Worm (Caenorhabditis elegans) whole organism, L4 larva: ENCODE results near the gene ref-1.

Experiments
- F26F4.8 ChIP-seq: fragments of 200-800 bp; sonication (Bioruptor generic); conservative IDR thresholded peaks from 2 replicates; pipeline ENCODE4 v1.3.6; 2022; ENCODE audit warnings: missing genetic modification characterization, missing compliant biosample characterization
- F37D6.2 ChIP-seq: sonication (generic microtip); optimal IDR thresholded peaks from 2 replicates; lab custom pipeline; 2016; ENCODE audit warnings: mild to moderate bottlenecking, missing genetic modification characterization, missing compliant biosample characterization
- F44E2.7 ChIP-seq: fragments of 200-800 bp; sonication (Bioruptor generic); IDR thresholded peaks from 2 replicates; pipeline ENCODE4 v2.1.2; 2022; ENCODE audit warnings: missing genetic modification characterization, missing compliant biosample characterization
- R02D3.7 ChIP-seq: fragments of 150-350 bp; sonication (generic microtip); optimal IDR thresholded peaks from 3 replicates; lab custom pipeline; 2014; ENCODE audit warnings: missing biosample characterization, missing genetic modification characterization
- T20F7.1 ChIP-seq: fragments of 200-800 bp; sonication (Bioruptor generic); optimal IDR thresholded peaks from 2 replicates; lab custom pipeline; 2018; ENCODE audit warnings: mild to moderate bottlenecking, missing genetic modification characterization, missing compliant biosample characterization
- ZK337.2 ChIP-seq: fragments of 200-800 bp; sonication (Bioruptor generic); IDR thresholded peaks from 2 replicates; pipeline ENCODE4 v1.3.6; 2022; ENCODE audit warnings: missing genetic modification reagents, missing genetic modification characterization, missing compliant biosample characterization
- ZK546.5 ChIP-seq, 2 experiments: sonication (generic microtip); optimal IDR thresholded peaks; 2 replicates each; lab custom pipeline; 2017; ENCODE audit warnings: missing biosample characterization in 2 of 2, missing genetic modification characterization in 2 of 2
- aha-1 ChIP-seq: fragments of 150-350 bp; peaks from one replicate; lab custom pipeline; 2014; ENCODE audit warnings: missing biosample characterization, missing genetic modification characterization
- aly-2 ChIP-seq: sonication (generic microtip); optimal IDR thresholded peaks from 2 replicates; lab custom pipeline; 2018; ENCODE audit warnings: missing biosample characterization, missing genetic modification characterization
- ama-1 ChIP-seq: fragments of 150-350 bp; optimal IDR thresholded peaks from 2 replicates; lab custom pipeline; 2014; ENCODE audit warnings: inconsistent platforms, mixed read lengths
- arid-1 ChIP-seq: fragments of 200-800 bp; sonication (Bioruptor generic); conservative IDR thresholded peaks from 2 replicates; pipeline ENCODE4 v1.3.6; 2022; ENCODE audit warnings: missing genetic modification reagents, missing genetic modification characterization, missing compliant biosample characterization
- ceh-20 ChIP-seq: fragments of 200-800 bp; sonication (Bioruptor generic); IDR thresholded peaks from 2 replicates; pipeline ENCODE4 v1.3.6; 2022; ENCODE audit warnings: missing genetic modification reagents, missing genetic modification characterization, missing compliant biosample characterization
- ceh-62 ChIP-seq: sonication (generic microtip); optimal IDR thresholded peaks from 2 replicates; lab custom pipeline; 2017; ENCODE audit warnings: missing biosample characterization, missing genetic modification characterization
- ces-1 ChIP-seq: fragments of 150-350 bp; sonication (generic microtip); optimal IDR thresholded peaks from 4 replicates; lab custom pipeline; 2014; ENCODE audit warnings: missing biosample characterization, missing genetic modification reagents, missing genetic modification characterization
- ctbp-1 ChIP-seq: fragments of 200-800 bp; sonication (Bioruptor generic); IDR thresholded peaks from 2 replicates; pipeline ENCODE4 v1.3.6; 2022; ENCODE audit warnings: missing genetic modification reagents, missing genetic modification characterization, missing compliant biosample characterization
- daf-12 ChIP-seq: fragments of 150-350 bp; optimal IDR thresholded peaks from 2 replicates; lab custom pipeline; 2014; ENCODE audit warnings: missing biosample characterization, missing genetic modification reagents, missing genetic modification characterization
- daf-16 ChIP-seq, 3 experiments: sonication (generic microtip); optimal IDR thresholded peaks; 2 replicates each; lab custom pipeline; 2016 to 2017; ENCODE audit warnings: missing genetic modification characterization in 3 of 3, missing genetic modification reagents in 3 of 3, mild to moderate bottlenecking in 2 of 3, missing compliant biosample characterization in 2 of 3, missing biosample characterization in 1 of 3, moderate library complexity in 1 of 3
- daf-8 ChIP-seq: fragments of 200-800 bp; sonication (Bioruptor generic); IDR thresholded peaks from 2 replicates; pipeline ENCODE4 v1.3.6; 2022; ENCODE audit warnings: missing genetic modification characterization, missing compliant biosample characterization
- dmd-9 ChIP-seq: fragments of 200-800 bp; sonication (Bioruptor generic); IDR thresholded peaks from 2 replicates; pipeline ENCODE4 v1.3.6; 2022; ENCODE audit warnings: missing genetic modification reagents, missing genetic modification characterization, missing compliant biosample characterization
- dpl-1 ChIP-seq: fragments of 150-350 bp; optimal IDR thresholded peaks from 2 replicates; lab custom pipeline; 2014; ENCODE audit warnings: missing biosample characterization, missing genetic modification reagents, missing genetic modification characterization
- egl-27 ChIP-seq: sonication (generic microtip); optimal IDR thresholded peaks from 3 replicates; lab custom pipeline; 2017; ENCODE audit warnings: missing biosample characterization, missing genetic modification reagents, missing genetic modification characterization
- fos-1 ChIP-seq: fragments of 150-350 bp; optimal IDR thresholded peaks from 2 replicates; lab custom pipeline; 2014; ENCODE audit warnings: missing biosample characterization, missing genetic modification characterization
- hlh-11 ChIP-seq: fragments of 200-800 bp; sonication (Bioruptor generic); optimal IDR thresholded peaks from 2 replicates; lab custom pipeline; 2018; ENCODE audit warnings: mild to moderate bottlenecking, missing genetic modification characterization, missing compliant biosample characterization
- hlh-30 ChIP-seq: sonication (generic microtip); optimal IDR thresholded peaks from 2 replicates; lab custom pipeline; 2017; ENCODE audit warnings: antibody characterized with exemption, mild to moderate bottlenecking, missing genetic modification characterization, missing compliant biosample characterization; ENCODE audit not compliant: insufficient read depth
- hmg-1.1 ChIP-seq: fragments of 200-800 bp; sonication (Bioruptor generic); IDR thresholded peaks from 2 replicates; pipeline ENCODE4 v1.3.6; 2022; ENCODE audit warnings: missing genetic modification reagents, missing genetic modification characterization, missing compliant biosample characterization
- lim-7 ChIP-seq: fragments of 200-800 bp; sonication (Bioruptor generic); IDR thresholded peaks from 2 replicates; pipeline ENCODE4 v1.3.6; 2022; ENCODE audit warnings: missing genetic modification characterization, missing compliant biosample characterization
- lin-15B ChIP-seq: fragments of 150-350 bp; sonication (generic microtip); optimal IDR thresholded peaks from 3 replicates; lab custom pipeline; 2014; ENCODE audit warnings: missing biosample characterization, missing genetic modification characterization
- lin-39 ChIP-seq: fragments of 150-350 bp; optimal IDR thresholded peaks from 2 replicates; lab custom pipeline; 2014; ENCODE audit warnings: missing biosample characterization, missing genetic modification reagents, missing genetic modification characterization
- lir-3 ChIP-seq: sonication (generic microtip); optimal IDR thresholded peaks from 2 replicates; lab custom pipeline; 2016; ENCODE audit warnings: mild to moderate bottlenecking, missing genetic modification characterization, missing compliant biosample characterization
- lsy-2 ChIP-seq, 2 experiments: fragments of 150-350 bp in 1 of 2; sonication (generic microtip) in 1 of 2; optimal IDR thresholded peaks; 2 replicates each; lab custom pipeline; 2014 to 2017; ENCODE audit warnings: missing biosample characterization in 2 of 2, missing genetic modification characterization in 2 of 2
- madf-5 ChIP-seq, 2 experiments: fragments of 200-800 bp; sonication (Bioruptor generic); IDR thresholded peaks; 2 replicates each; pipeline ENCODE4 v1.3.6; 2022; ENCODE audit warnings: missing compliant biosample characterization in 2 of 2, missing genetic modification characterization in 2 of 2
- mdt-29 ChIP-seq: fragments of 200-800 bp; sonication (Bioruptor generic); IDR thresholded peaks from 2 replicates; pipeline ENCODE4 v1.3.6; 2022; ENCODE audit warnings: missing genetic modification reagents, missing genetic modification characterization, missing compliant biosample characterization
- mep-1 ChIP-seq: fragments of 150-350 bp; sonication (generic microtip); optimal IDR thresholded peaks from 3 replicates; lab custom pipeline; 2014; ENCODE audit warnings: missing biosample characterization, missing genetic modification characterization
- mxl-2 ChIP-seq: fragments of 200-800 bp; sonication (Bioruptor generic); conservative IDR thresholded peaks from 2 replicates; pipeline ENCODE4 v1.3.6; 2022; ENCODE audit warnings: missing genetic modification reagents, missing genetic modification characterization, missing compliant biosample characterization
- nhr-25 ChIP-seq: sonication (generic microtip); optimal IDR thresholded peaks from 2 replicates; lab custom pipeline; 2017; ENCODE audit warnings: missing genetic modification characterization, mild to moderate bottlenecking, missing compliant biosample characterization, antibody characterized with exemption, moderate library complexity, borderline replicate concordance; ENCODE audit not compliant: insufficient read depth
- nhr-28 ChIP-seq: fragments of 150-350 bp; optimal IDR thresholded peaks from 2 replicates; lab custom pipeline; 2014; ENCODE audit warnings: missing biosample characterization, missing genetic modification characterization
- nhr-42 ChIP-seq: fragments of 200-800 bp; sonication (Bioruptor generic); IDR thresholded peaks from 2 replicates; pipeline ENCODE4 v1.3.6; 2022; ENCODE audit warnings: missing genetic modification characterization, missing compliant biosample characterization
- nhr-48 ChIP-seq: sonication (generic microtip); optimal IDR thresholded peaks from 2 replicates; lab custom pipeline; 2016; ENCODE audit warnings: mild to moderate bottlenecking, missing genetic modification characterization, missing compliant biosample characterization
- nhr-76 ChIP-seq: fragments of 150-350 bp; optimal IDR thresholded peaks from 2 replicates; lab custom pipeline; 2014; ENCODE audit warnings: missing biosample characterization, missing genetic modification characterization
- pqm-1 ChIP-seq: sonication (generic microtip); optimal IDR thresholded peaks from 2 replicates; lab custom pipeline; 2017; ENCODE audit warnings: missing biosample characterization, missing genetic modification characterization
- rbr-2 ChIP-seq: sonication (generic microtip); optimal IDR thresholded peaks from 2 replicates; lab custom pipeline; 2016; ENCODE audit warnings: missing genotype, missing genetic modification characterization, missing compliant biosample characterization
- sdz-12 ChIP-seq: fragments of 200-800 bp; sonication (Bioruptor generic); optimal IDR thresholded peaks from 2 replicates; lab custom pipeline; 2018; ENCODE audit warnings: mild to moderate bottlenecking, missing genetic modification characterization, missing compliant biosample characterization
- skn-1 ChIP-seq: fragments of 150-350 bp; optimal IDR thresholded peaks from 2 replicates; lab custom pipeline; 2014; ENCODE audit warnings: missing biosample characterization, missing genetic modification characterization
- snpc-4 ChIP-seq: fragments of 150-350 bp; optimal IDR thresholded peaks from 2 replicates; lab custom pipeline; 2014; ENCODE audit warnings: missing biosample characterization, missing genetic modification characterization
- spr-1 ChIP-seq: sonication (generic microtip); optimal IDR thresholded peaks from 2 replicates; lab custom pipeline; 2016; ENCODE audit warnings: mild to moderate bottlenecking, missing genetic modification characterization, missing compliant biosample characterization
- tag-97 ChIP-seq: fragments of 200-800 bp; sonication (Bioruptor generic); IDR thresholded peaks from 2 replicates; pipeline ENCODE4 v1.3.6; 2022; ENCODE audit warnings: missing genetic modification characterization, missing compliant biosample characterization
- tra-1 ChIP-seq: fragments of 200-800 bp; sonication (Bioruptor generic); IDR thresholded peaks from 2 replicates; pipeline ENCODE4 v1.3.6; 2022; ENCODE audit warnings: missing genetic modification reagents, missing genetic modification characterization, missing compliant biosample characterization
- zag-1 ChIP-seq: fragments of 150-350 bp; optimal IDR thresholded peaks from 2 replicates; lab custom pipeline; 2014; ENCODE audit warnings: missing biosample characterization, missing genetic modification characterization
- zfp-2 ChIP-seq: sonication (generic microtip); optimal IDR thresholded peaks from 2 replicates; lab custom pipeline; 2016; ENCODE audit warnings: mild to moderate bottlenecking, missing genetic modification characterization, missing compliant biosample characterization
- zfp-3 ChIP-seq: fragments of 200-800 bp; sonication (Bioruptor generic); conservative IDR thresholded peaks from 2 replicates; pipeline ENCODE4 v1.3.6; 2022; ENCODE audit warnings: missing genetic modification reagents, missing genetic modification characterization, missing compliant biosample characterization
- zip-11 ChIP-seq: fragments of 200-800 bp; sonication (Bioruptor generic); IDR thresholded peaks from 2 replicates; pipeline ENCODE4 v1.3.6; 2022; ENCODE audit warnings: missing genetic modification characterization, missing compliant biosample characterization
- ztf-7 ChIP-seq: fragments of 150-350 bp; optimal IDR thresholded peaks from 2 replicates; lab custom pipeline; 2014; ENCODE audit warnings: missing biosample characterization, missing genetic modification characterization

Gene ref-1

ce11 chrII:10197091-10197675 is 21.1 kb upstream of the ref-1 start, which contains the start of gene R05H5.3:
TSS of gene R05H5.3 (plus strand) at chrII:10197625.
- TF ChIP-seq ceh-20 (GFP tag; lab: Robert Waterston, UW) (no peak), ZK546.5 (tag; optimal IDR thresholded peaks at IDR 0.05; lab: Kevin White, UChicago) (no peak), skn-1 (tag; lab: Kevin White, UChicago) (no peak), dmd-9 (GFP tag; lab: Robert Waterston, UW) (no peak), hmg-1.1 (GFP tag; lab: Robert Waterston, UW) (no peak; the same call in 1 of the 2 replicates), fos-1 (tag; lab: Kevin White, UChicago) (no peak), mep-1 (tag; lab: Kevin White, UChicago) (no peak), snpc-4 (tag; lab: Kevin White, UChicago) (no peak), aha-1 (tag; lab: Kevin White, UChicago) (peak; percentile 74), aly-2 (no peak), F44E2.7 (GFP tag; lab: Robert Waterston, UW) (no peak), ctbp-1 (no peak), egl-27 (tag; lab: Kevin White, UChicago) (no peak), ZK337.2 (GFP tag; lab: Robert Waterston, UW) (no peak), nhr-28 (tag; lab: Kevin White, UChicago) (peak; percentile 71), tag-97 (GFP tag; lab: Robert Waterston, UW) (no peak), ces-1 (GFP tag; lab: Kevin White, UChicago) (peak; percentile 70), daf-12 (tag; lab: Kevin White, UChicago) (no peak), lir-3 (tag; lab: Kevin White, UChicago) (no peak), daf-16 (GFP tag; optimal IDR thresholded peaks at IDR 0.05; lab: Kevin White, UChicago) (no peak), daf-16 (tag; optimal IDR thresholded peaks at IDR 0.05; lab: Kevin White, UChicago) (no peak), lin-15B (tag; lab: Kevin White, UChicago) (no peak), spr-1 (tag; lab: Kevin White, UChicago) (no peak), mdt-29 (no peak), ceh-62 (no peak), zfp-2 (tag; lab: Kevin White, UChicago) (no peak), pqm-1 (no peak), arid-1 (GFP tag; lab: Robert Waterston, UW) (no peak), daf-8 (GFP tag; lab: Robert Waterston, UW) (no peak), nhr-76 (tag; lab: Kevin White, UChicago) (no peak), lin-39 (tag; lab: Kevin White, UChicago) (no peak), ama-1 (lab: Kevin White, UChicago) (no peak), hlh-11 (tag; lab: Kevin White, UChicago) (no peak), zag-1 (tag; lab: Kevin White, UChicago) (no peak), T20F7.1 (peak; percentile 11), sdz-12 (GFP tag; lab: Kevin White, UChicago) (no peak), F37D6.2 (tag; lab: Kevin White, UChicago) (no peak), nhr-25 (tag; lab: Kevin White, UChicago) (no peak), nhr-42 (no peak), rbr-2 (no peak), zip-11 (no peak), R02D3.7 (tag; lab: Kevin White, UChicago) (no peak), zfp-3 (no peak), lim-7 (GFP tag; lab: Robert Waterston, UW) (no peak), nhr-48 (no peak), hlh-30 (tag; lab: Kevin White, UChicago) (no peak), ztf-7 (tag; lab: Kevin White, UChicago) (no peak), lsy-2 (tag; optimal IDR thresholded peaks at IDR 0.05; lab: Kevin White, UChicago) (no peak), dpl-1 (GFP tag; lab: Kevin White, UChicago) (peak; percentile 83), madf-5 (GFP tag; IDR thresholded peaks at IDR 0.05; lab: Robert Waterston, UW) (no peak), mxl-2 (GFP tag; lab: Robert Waterston, UW) (no peak), F26F4.8 (GFP tag; lab: Robert Waterston, UW) (no peak), tra-1 (GFP tag; lab: Robert Waterston, UW) (no peak)
